Worm (Caenorhabditis elegans): Measurements from ENCODE around the gene hmg-12.

ce11 chrII:11963132-11963630, 46.9 kb downstream of the hmg-12 start:
- TF ChIP-seq nhr-25 (tag; optimal IDR thresholded peaks at IDR 0.05; ENCODE audit: borderline replicate concordance, insufficient read depth) (no peak), pha-4 (GFP tag; IDR thresholded peaks at IDR 0.05) (no peak), pha-4 (tag; optimal IDR thresholded peaks at IDR 0.05) (no peak), unc-130 (GFP tag; optimal IDR thresholded peaks at IDR 0.05) (no peak), madf-9 (GFP tag; conservative IDR thresholded peaks at IDR 0.05) (no peak), nhr-237 (tag; optimal IDR thresholded peaks at IDR 0.05) (no peak), spr-3 (GFP tag; optimal IDR thresholded peaks at IDR 0.05) (no peak), F26F4.8 (GFP tag; conservative IDR thresholded peaks at IDR 0.05) (no peak), nhr-48 (tag; optimal IDR thresholded peaks at IDR 0.05) (no peak)

Data from whole organism, L4 larva.